Worm (Caenorhabditis elegans) whole organism, young adult: ENCODE data around the gene Y7A5A.8.

Experiments
- B0035.1 ChIP-seq: sonication (generic microtip); optimal IDR thresholded peaks from 2 replicates; lab custom pipeline; 2016; ENCODE audit warnings: missing genetic modification characterization, mild to moderate bottlenecking, missing compliant biosample characterization, missing genotype, missing genetic modification reagents
- B0261.1 ChIP-seq: sonication (generic microtip); optimal IDR thresholded peaks from 2 replicates; lab custom pipeline; 2016; ENCODE audit warnings: mild to moderate bottlenecking, missing genetic modification characterization, moderate library complexity, missing compliant biosample characterization
- B0336.3 ChIP-seq: fragments of 200-800 bp; sonication (Bioruptor generic); IDR thresholded peaks from 2 replicates; pipeline ENCODE4 v1.3.6; 2022; ENCODE audit warnings: missing genetic modification characterization, missing compliant biosample characterization
- F10E7.11 ChIP-seq: sonication (generic microtip); optimal IDR thresholded peaks from 2 replicates; lab custom pipeline; 2017; ENCODE audit warnings: mild to moderate bottlenecking, missing genetic modification characterization, moderate library complexity, missing compliant biosample characterization
- F37B4.10 ChIP-seq: fragments of 200-800 bp; sonication (Bioruptor generic); IDR thresholded peaks from 2 replicates; pipeline ENCODE4 v1.3.6; 2022; ENCODE audit warnings: missing genetic modification characterization, missing compliant biosample characterization
- F39B2.1 ChIP-seq: fragments of 200-800 bp; sonication (Bioruptor generic); IDR thresholded peaks from 2 replicates; pipeline ENCODE4 v1.3.6; 2022; ENCODE audit warnings: missing genetic modification reagents, missing genetic modification characterization, missing compliant biosample characterization
- F49E8.2 ChIP-seq: sonication (generic microtip); optimal IDR thresholded peaks from 3 replicates; lab custom pipeline; 2017; ENCODE audit warnings: missing genetic modification characterization, mild to moderate bottlenecking, missing compliant biosample characterization, antibody characterized with exemption, moderate library complexity; ENCODE audit not compliant: insufficient read depth
- F57C9.4 ChIP-seq: sonication (generic microtip); optimal IDR thresholded peaks from 2 replicates; lab custom pipeline; 2017; ENCODE audit warnings: mild to moderate bottlenecking, missing genetic modification characterization, missing compliant biosample characterization
- K11D2.4 ChIP-seq: fragments of 200-800 bp; sonication (Bioruptor generic); IDR thresholded peaks from 2 replicates; pipeline ENCODE4 v1.3.6; 2022; ENCODE audit warnings: missing genetic modification reagents, missing genetic modification characterization, missing compliant biosample characterization
- Y53F4B.3 ChIP-seq: fragments of 200-800 bp; sonication (Bioruptor generic); IDR thresholded peaks from 2 replicates; pipeline ENCODE4 v1.3.6; 2022; ENCODE audit warnings: missing genetic modification reagents, missing genetic modification characterization, missing compliant biosample characterization
- ZK185.1 ChIP-seq: sonication (generic microtip); optimal IDR thresholded peaks from 2 replicates; lab custom pipeline; 2016; ENCODE audit warnings: mild to moderate bottlenecking, missing genetic modification characterization, missing compliant biosample characterization; ENCODE audit not compliant: poor library complexity, severe bottlenecking
- aptf-3 ChIP-seq: fragments of 200-800 bp; sonication (Bioruptor generic); IDR thresholded peaks from 2 replicates; pipeline ENCODE4 v1.3.6; 2022; ENCODE audit warnings: missing genetic modification characterization, missing compliant biosample characterization
- attf-3 ChIP-seq: fragments of 200-800 bp; sonication (Bioruptor generic); conservative IDR thresholded peaks from 2 replicates; pipeline ENCODE4 v1.3.6; 2022; ENCODE audit warnings: missing genetic modification reagents, missing genetic modification characterization, missing compliant biosample characterization
- attf-5 ChIP-seq: fragments of 200-800 bp; sonication (Bioruptor generic); optimal IDR thresholded peaks from 2 replicates; lab custom pipeline; 2018; ENCODE audit warnings: mild to moderate bottlenecking, missing genetic modification characterization, missing compliant biosample characterization
- cebp-2 ChIP-seq: fragments of 200-800 bp; sonication (Bioruptor generic); IDR thresholded peaks from 2 replicates; pipeline ENCODE4 v1.3.6; 2022; ENCODE audit warnings: missing genetic modification characterization, missing compliant biosample characterization
- chd-7 ChIP-seq: sonication (generic microtip); optimal IDR thresholded peaks from 2 replicates; lab custom pipeline; 2016; ENCODE audit warnings: mild to moderate bottlenecking, missing genetic modification characterization, moderate library complexity, missing compliant biosample characterization
- dpff-1 ChIP-seq: sonication (generic microtip); optimal IDR thresholded peaks from 2 replicates; lab custom pipeline; 2017; ENCODE audit warnings: mild to moderate bottlenecking, missing genetic modification characterization, missing compliant biosample characterization
- egl-18 ChIP-seq: fragments of 200-800 bp; sonication (Bioruptor generic); IDR thresholded peaks from 2 replicates; pipeline ENCODE4 v1.3.6; 2022; ENCODE audit warnings: missing genetic modification reagents, missing genetic modification characterization, missing compliant biosample characterization
- egrh-3 ChIP-seq: fragments of 200-800 bp; sonication (Bioruptor generic); IDR thresholded peaks from 2 replicates; pipeline ENCODE4 v1.3.6; 2022; ENCODE audit warnings: missing genetic modification reagents, missing genetic modification characterization, missing compliant biosample characterization
- ekl-4 ChIP-seq: fragments of 200-800 bp; sonication (Bioruptor generic); IDR thresholded peaks from 2 replicates; pipeline ENCODE4 v1.3.6; 2022; ENCODE audit warnings: missing genetic modification reagents, missing genetic modification characterization, missing compliant biosample characterization
- hlh-12 ChIP-seq: sonication (generic microtip); optimal IDR thresholded peaks from 2 replicates; lab custom pipeline; 2016; ENCODE audit warnings: missing genetic modification characterization, missing compliant biosample characterization
- hmg-1.2 ChIP-seq: fragments of 200-800 bp; sonication (Bioruptor generic); IDR thresholded peaks from 2 replicates; pipeline ENCODE4 v1.3.6; 2022; ENCODE audit warnings: missing genetic modification reagents, missing genetic modification characterization, missing compliant biosample characterization
- hrde-1 ChIP-seq: sonication (generic microtip); optimal IDR thresholded peaks from 2 replicates; lab custom pipeline; 2016; ENCODE audit warnings: missing genetic modification characterization, mild to moderate bottlenecking, missing compliant biosample characterization, moderate library complexity, missing genotype, missing genetic modification reagents, borderline replicate concordance
- hsf-1 ChIP-seq: fragments of 200-800 bp; sonication (Bioruptor generic); IDR thresholded peaks from 2 replicates; pipeline ENCODE4 v1.3.6; 2022; ENCODE audit warnings: missing genetic modification reagents, missing genetic modification characterization, missing compliant biosample characterization
- let-526 ChIP-seq: fragments of 200-800 bp; sonication (Bioruptor generic); IDR thresholded peaks from 2 replicates; pipeline ENCODE4 v1.3.6; 2022; ENCODE audit warnings: missing genetic modification reagents, missing genetic modification characterization, missing compliant biosample characterization
- lin-26 ChIP-seq: fragments of 200-800 bp; sonication (Bioruptor generic); IDR thresholded peaks from 2 replicates; pipeline ENCODE4 v1.3.6; 2022; ENCODE audit warnings: missing genetic modification reagents, missing genetic modification characterization, missing compliant biosample characterization
- lsl-1 ChIP-seq: fragments of 200-800 bp; sonication (Bioruptor generic); optimal IDR thresholded peaks from 2 replicates; lab custom pipeline; 2018; ENCODE audit warnings: mild to moderate bottlenecking, missing genetic modification characterization, moderate library complexity, missing compliant biosample characterization
- madf-6 ChIP-seq: fragments of 200-800 bp; sonication (Bioruptor generic); IDR thresholded peaks from 2 replicates; pipeline ENCODE4 v1.3.6; 2022; ENCODE audit warnings: missing genetic modification reagents, missing genetic modification characterization, missing compliant biosample characterization
- nhr-27 ChIP-seq: fragments of 200-800 bp; sonication (Bioruptor generic); optimal IDR thresholded peaks from 2 replicates; lab custom pipeline; 2018; ENCODE audit warnings: mild to moderate bottlenecking, missing genetic modification characterization, moderate library complexity, missing compliant biosample characterization
- nhr-80 ChIP-seq: sonication (generic microtip); optimal IDR thresholded peaks from 2 replicates; lab custom pipeline; 2016; ENCODE audit warnings: missing genetic modification characterization, missing compliant biosample characterization
- pbrm-1 ChIP-seq: fragments of 200-800 bp; sonication (Bioruptor generic); IDR thresholded peaks from 2 replicates; pipeline ENCODE4 v1.3.6; 2022; ENCODE audit warnings: missing genetic modification reagents, missing genetic modification characterization, missing compliant biosample characterization
- rcor-1 ChIP-seq: fragments of 200-800 bp; sonication (Bioruptor generic); IDR thresholded peaks from 2 replicates; pipeline ENCODE4 v1.3.6; 2022; ENCODE audit warnings: missing genetic modification reagents, missing genetic modification characterization, missing compliant biosample characterization
- sdz-38 ChIP-seq: sonication (generic microtip); optimal IDR thresholded peaks from 2 replicates; lab custom pipeline; 2016; ENCODE audit warnings: missing genotype, missing genetic modification characterization, missing compliant biosample characterization
- snpc-1.1 ChIP-seq: sonication (generic microtip); optimal IDR thresholded peaks from 2 replicates; lab custom pipeline; 2017; ENCODE audit warnings: missing genetic modification characterization, mild to moderate bottlenecking, missing compliant biosample characterization, antibody characterized with exemption, moderate library complexity, missing genotype, missing genetic modification reagents; ENCODE audit not compliant: insufficient read depth
- somi-1 ChIP-seq: fragments of 200-800 bp; sonication (Bioruptor generic); optimal IDR thresholded peaks from 2 replicates; lab custom pipeline; 2018; ENCODE audit warnings: mild to moderate bottlenecking, missing genetic modification characterization, missing compliant biosample characterization
- sptf-2 ChIP-seq: fragments of 200-800 bp; sonication (Bioruptor generic); optimal IDR thresholded peaks from 2 replicates; lab custom pipeline; 2018; ENCODE audit warnings: mild to moderate bottlenecking, missing genetic modification characterization, missing compliant biosample characterization
- tbp1 ChIP-seq: fragments of 200-800 bp; sonication (Bioruptor generic); optimal IDR thresholded peaks from 2 replicates; lab custom pipeline; 2018; ENCODE audit warnings: mild to moderate bottlenecking, missing genetic modification characterization, missing compliant biosample characterization
- ztf-18 ChIP-seq: sonication (generic microtip); optimal IDR thresholded peaks from 2 replicates; lab custom pipeline; 2016; ENCODE audit warnings: missing genotype, mild to moderate bottlenecking, missing genetic modification characterization, missing compliant biosample characterization
- ztf-22 ChIP-seq: fragments of 200-800 bp; sonication (Bioruptor generic); optimal IDR thresholded peaks from 2 replicates; lab custom pipeline; 2018; ENCODE audit warnings: mild to moderate bottlenecking, missing genetic modification characterization, moderate library complexity, missing compliant biosample characterization
- ztf-26 ChIP-seq: sonication (generic microtip); optimal IDR thresholded peaks from 2 replicates; lab custom pipeline; 2017; ENCODE audit warnings: missing genetic modification characterization, missing compliant biosample characterization
- ztf-28 ChIP-seq: fragments of 200-800 bp; sonication (Bioruptor generic); IDR thresholded peaks from 2 replicates; pipeline ENCODE4 v1.3.6; 2022; ENCODE audit warnings: missing genetic modification reagents, missing genetic modification characterization, missing compliant biosample characterization

Y7A5A.8 gene

DNA sequence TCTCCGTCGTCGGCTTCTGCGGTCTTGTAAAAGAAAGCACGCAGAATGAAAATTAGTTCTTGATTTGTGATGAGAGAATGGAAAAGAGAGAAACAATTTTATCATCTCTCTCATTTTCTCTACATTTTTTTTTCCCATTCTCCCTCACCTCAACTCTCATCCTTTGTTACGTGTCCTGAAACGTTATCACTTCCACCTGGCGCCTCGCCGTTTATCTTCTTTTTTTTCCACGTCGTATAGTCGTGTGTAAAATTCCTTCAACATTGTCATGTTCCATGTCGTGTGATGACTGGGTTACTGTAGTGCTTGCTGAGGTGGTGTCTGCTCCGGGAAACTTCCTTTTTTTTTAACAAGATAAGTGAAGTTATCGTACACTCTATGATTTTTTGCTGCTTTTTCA is 42.8 kb upstream of the Y7A5A.8 start (continued):
- TF ChIP-seq attf-5 (GFP tag; lab: Kevin White, UChicago), result peak; percentile 20
- no peak for TF ChIP-seq lin-26 (GFP tag; lab: Robert Waterston, UW)
- no peak for TF ChIP-seq cebp-2 (GFP tag; lab: Robert Waterston, UW)
- TF ChIP-seq F37B4.10 (GFP tag; lab: Robert Waterston, UW), result no peak
- no peak for TF ChIP-seq egrh-3 (GFP tag; lab: Robert Waterston, UW)
- TF ChIP-seq let-526 (GFP tag; lab: Robert Waterston, UW), result no peak
- TF ChIP-seq tbp1 (GFP tag; lab: Kevin White, UChicago), result peak; percentile 4
- TF ChIP-seq rcor-1 (GFP tag; lab: Robert Waterston, UW), result no peak
- no peak for TF ChIP-seq nhr-27 (tag; lab: Kevin White, UChicago)
- TF ChIP-seq sptf-2 (GFP tag; lab: Kevin White, UChicago), result no peak
- no peak for TF ChIP-seq aptf-3
- no peak for TF ChIP-seq F10E7.11 (tag; lab: Kevin White, UChicago)
- TF ChIP-seq K11D2.4 (GFP tag; lab: Robert Waterston, UW), result no peak
- TF ChIP-seq hrde-1, result no peak
- no peak for TF ChIP-seq pbrm-1 (GFP tag; lab: Robert Waterston, UW)
- no peak for TF ChIP-seq F39B2.1 (GFP tag; lab: Robert Waterston, UW)
- TF ChIP-seq nhr-80, result peak; percentile 98
- no peak for TF ChIP-seq madf-6
- no peak for TF ChIP-seq ztf-26 (tag; lab: Kevin White, UChicago)
- TF ChIP-seq ztf-22 (GFP tag; lab: Kevin White, UChicago), result no peak
- no peak for TF ChIP-seq F57C9.4
- TF ChIP-seq B0035.1, result no peak
- no peak for TF ChIP-seq F49E8.2 (tag; lab: Kevin White, UChicago)
- no peak for TF ChIP-seq ZK185.1
- TF ChIP-seq chd-7 (tag; lab: Kevin White, UChicago), result peak; percentile 27
- TF ChIP-seq dpff-1 (tag; lab: Kevin White, UChicago), result no peak
- no peak for TF ChIP-seq hlh-12 (tag; lab: Kevin White, UChicago)
- TF ChIP-seq B0336.3 (GFP tag; lab: Robert Waterston, UW), result 0 out of 2 replicates have a peak, but pooled peaks have one; percentile 18
- TF ChIP-seq hmg-1.2, result no peak
- TF ChIP-seq snpc-1.1 (tag; lab: Kevin White, UChicago), result no peak
- no peak for TF ChIP-seq sdz-38
- TF ChIP-seq egl-18 (GFP tag; lab: Robert Waterston, UW), result no peak
- no peak for TF ChIP-seq ztf-28 (GFP tag; lab: Robert Waterston, UW)
- no peak for TF ChIP-seq attf-3 (GFP tag; lab: Robert Waterston, UW)
- no peak for TF ChIP-seq Y53F4B.3 (GFP tag; lab: Robert Waterston, UW)
- no peak for TF ChIP-seq B0261.1 (tag; lab: Kevin White, UChicago)
- TF ChIP-seq hsf-1 (GFP tag; lab: Robert Waterston, UW), result no peak
- no peak for TF ChIP-seq ekl-4 (GFP tag; lab: Robert Waterston, UW)

DNA sequence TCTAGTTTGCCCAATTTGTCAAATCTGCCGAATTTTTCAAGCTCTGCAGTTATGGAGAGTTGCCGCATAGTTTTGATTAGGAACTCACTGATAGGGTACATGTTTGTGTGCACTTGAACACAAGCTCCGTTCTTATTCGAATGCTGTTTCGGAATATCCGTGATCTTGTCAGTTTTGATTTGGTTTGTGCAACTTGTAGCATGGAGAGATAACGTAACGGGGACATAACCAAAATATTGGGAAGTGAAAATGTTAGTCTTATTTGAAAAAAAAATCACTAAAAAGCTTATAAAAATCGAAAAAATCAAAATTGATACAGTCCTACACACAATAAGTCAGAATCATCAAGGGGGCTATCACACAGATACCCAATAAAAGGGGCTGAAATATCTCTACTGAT is 40.3 kb upstream of the Y7A5A.8 start, which contains the start of gene Y7A5A.24:
TSS of gene Y7A5A.24 (minus strand) at position 101 of the 400 bp plus-strand sequence.
- TF ChIP-seq lsl-1 (GFP tag; lab: Kevin White, UChicago), result no peak
- TF ChIP-seq somi-1, result no peak
- no peak for TF ChIP-seq ztf-18
- no peak for TF ChIP-seq B0035.1
- TF ChIP-seq rcor-1 (GFP tag; lab: Robert Waterston, UW), result no peak
